Fruit fly (Drosophila melanogaster): Measurements from ENCODE around the gene Daxx.

DNA sequence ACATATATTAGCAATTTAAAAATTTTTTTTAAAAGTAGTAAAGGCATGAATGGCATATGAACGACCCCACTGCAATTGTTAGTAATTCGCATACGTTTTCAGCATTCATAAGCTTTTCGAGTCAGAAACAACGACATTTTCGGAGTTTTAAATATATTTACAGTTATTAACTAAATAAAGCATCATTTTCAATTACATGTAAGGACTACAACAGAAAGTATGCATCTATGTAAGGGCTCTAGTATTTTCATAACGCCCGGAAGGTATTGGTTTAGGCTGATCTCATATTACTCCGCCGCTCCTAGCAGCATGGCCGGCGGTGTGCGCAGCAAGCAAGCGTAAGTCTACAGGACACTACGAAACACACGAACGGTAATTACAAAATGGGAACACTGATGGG lies 6.4 kb upstream of the Daxx start:
- TF ChIP-seq fd3F (GFP tag; optimal IDR thresholded peaks at IDR 0.05) = no peak
- TF ChIP-seq CG7271 (tag; optimal IDR thresholded peaks at IDR 0.05) = no peak
- TF ChIP-seq pzg (GFP tag; optimal IDR thresholded peaks at IDR 0.05) = no peak
- TF ChIP-seq CG10321 (GFP tag; IDR thresholded peaks at IDR 0.05) = no peak
- TF ChIP-seq Stat92E (GFP tag; optimal IDR thresholded peaks at IDR 0.05) = no peak
- no peak for TF ChIP-seq zen (tag; optimal IDR thresholded peaks at IDR 0.05)
- no peak for TF ChIP-seq p53 (GFP tag; optimal IDR thresholded peaks at IDR 0.05)
- TF ChIP-seq CG7357 (GFP tag; IDR thresholded peaks at IDR 0.05) = no peak
- TF ChIP-seq h (optimal IDR thresholded peaks at IDR 0.05) = no peak
- TF ChIP-seq CG4404 (GFP tag; IDR thresholded peaks at IDR 0.05) = no peak
- TF ChIP-seq lab (GFP tag; optimal IDR thresholded peaks at IDR 0.05) = no peak
- TF ChIP-seq ato (GFP tag; IDR thresholded peaks at IDR 0.05; ENCODE audit: partially characterized antibody) = no peak
- no peak for TF ChIP-seq grau (tag; optimal IDR thresholded peaks at IDR 0.05)
- TF ChIP-seq Eip74EF (GFP tag; optimal IDR thresholded peaks at IDR 0.05) = no peak

All from whole organism, embryonic.